Worm (Caenorhabditis elegans) whole organism, midembryonic: ENCODE data around the gene mltn-6.

Experiments used
- T22C8.4 ChIP-seq: fragments of 200-800 bp; sonication (Bioruptor generic); IDR thresholded peaks from 2 replicates; pipeline ENCODE4 v1.3.6; 2022; ENCODE audit warnings: missing genetic modification characterization, missing compliant biosample characterization
- flt-1 ChIP-seq: fragments of 200-800 bp; sonication (Bioruptor generic); IDR thresholded peaks from 2 replicates; pipeline ENCODE4 v1.3.6; 2022; ENCODE audit warnings: missing genetic modification characterization, missing compliant biosample characterization
- klf-2 ChIP-seq: fragments of 200-800 bp; sonication (Bioruptor generic); conservative IDR thresholded peaks from 2 replicates; pipeline ENCODE4 v1.3.6; 2022; ENCODE audit warnings: missing genetic modification reagents, missing genetic modification characterization, missing compliant biosample characterization
- med-1 ChIP-seq: sonication (generic microtip); optimal IDR thresholded peaks from 2 replicates; lab custom pipeline; 2017; ENCODE audit warnings: missing genetic modification characterization, mild to moderate bottlenecking, missing compliant biosample characterization, antibody characterized with exemption, missing genetic modification reagents; ENCODE audit not compliant: insufficient read depth
- ref-1 ChIP-seq: fragments of 200-800 bp; sonication (Bioruptor generic); conservative IDR thresholded peaks from 2 replicates; pipeline ENCODE4 v1.3.6; 2022; ENCODE audit warnings: missing genetic modification reagents, missing genetic modification characterization, missing compliant biosample characterization
- tab-1 ChIP-seq: fragments of 200-800 bp; sonication (Bioruptor generic); IDR thresholded peaks from 2 replicates; pipeline ENCODE4 v1.3.6; 2022; ENCODE audit warnings: missing genetic modification characterization, missing compliant biosample characterization

DNA sequence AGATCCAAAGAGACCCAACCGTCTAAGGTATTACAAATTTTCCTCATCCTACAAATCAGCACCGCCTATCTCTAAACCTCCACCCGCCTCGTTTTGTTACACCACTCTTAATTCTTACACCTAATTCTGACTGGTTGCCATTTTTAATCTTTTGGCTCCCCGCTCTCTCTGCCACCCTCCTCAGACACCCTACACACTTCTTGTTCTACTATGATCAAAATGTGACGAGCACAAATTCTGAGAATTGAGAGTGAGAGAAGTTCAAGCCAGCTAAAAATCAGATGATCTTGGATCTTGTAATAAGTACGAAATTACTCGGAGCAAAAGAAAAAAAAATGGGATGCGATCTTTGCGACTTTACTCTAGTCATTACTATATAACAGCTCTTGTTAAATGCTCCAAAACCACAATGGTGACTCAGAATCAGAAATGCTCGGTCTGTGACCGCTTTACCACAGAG, 39.5 kb downstream of the mltn-6 start, which contains the start of gene nhr-252:
- TF ChIP-seq flt-1 (GFP tag; lab: Robert Waterston, UW), result no peak
- no peak for TF ChIP-seq ref-1
- TF ChIP-seq klf-2 (GFP tag; lab: Robert Waterston, UW), result no peak
- no peak for TF ChIP-seq tab-1 (GFP tag; lab: Robert Waterston, UW)
- TF ChIP-seq T22C8.4 (GFP tag; lab: Robert Waterston, UW), result no peak
- no peak for TF ChIP-seq med-1 (GFP tag; lab: Kevin White, UChicago)
